Worm (Caenorhabditis elegans) whole organism, young adult: ENCODE data around the gene W08E12.4.

Source experiments
- B0019.2 ChIP-seq: fragments of 200-800 bp; sonication (Bioruptor generic); conservative IDR thresholded peaks from 2 replicates; pipeline ENCODE4 v1.3.6; 2022; ENCODE audit warnings: missing genetic modification reagents, missing genetic modification characterization, missing compliant biosample characterization
- D2030.7 ChIP-seq: fragments of 200-800 bp; sonication (Bioruptor generic); IDR thresholded peaks from 2 replicates; pipeline ENCODE4 v1.3.6; 2022; ENCODE audit warnings: missing genetic modification reagents, missing genetic modification characterization, missing compliant biosample characterization
- F10E7.11 ChIP-seq: sonication (generic microtip); optimal IDR thresholded peaks from 2 replicates; lab custom pipeline; 2017; ENCODE audit warnings: mild to moderate bottlenecking, missing genetic modification characterization, moderate library complexity, missing compliant biosample characterization
- F23B12.7 ChIP-seq: sonication (generic microtip); optimal IDR thresholded peaks from 2 replicates; lab custom pipeline; 2017; ENCODE audit warnings: missing genetic modification characterization, mild to moderate bottlenecking, missing compliant biosample characterization, antibody characterized with exemption, moderate library complexity; ENCODE audit not compliant: insufficient read depth
- F33H1.4 ChIP-seq: fragments of 200-800 bp; sonication (Bioruptor generic); IDR thresholded peaks from 2 replicates; pipeline ENCODE4 v1.3.6; 2022; ENCODE audit warnings: missing genetic modification reagents, missing genetic modification characterization, missing compliant biosample characterization
- F37B4.10 ChIP-seq: fragments of 200-800 bp; sonication (Bioruptor generic); IDR thresholded peaks from 2 replicates; pipeline ENCODE4 v1.3.6; 2022; ENCODE audit warnings: missing genetic modification characterization, missing compliant biosample characterization
- F52B5.7 ChIP-seq: sonication (generic microtip); optimal IDR thresholded peaks from 2 replicates; lab custom pipeline; 2016; ENCODE audit warnings: mild to moderate bottlenecking, missing genetic modification characterization, missing compliant biosample characterization
- F55B11.4 ChIP-seq: sonication (generic microtip); optimal IDR thresholded peaks from 2 replicates; lab custom pipeline; 2016; ENCODE audit warnings: missing compliant biosample characterization, missing genetic modification characterization, borderline replicate concordance; ENCODE audit not compliant: insufficient read depth
- K11D2.4 ChIP-seq: fragments of 200-800 bp; sonication (Bioruptor generic); IDR thresholded peaks from 2 replicates; pipeline ENCODE4 v1.3.6; 2022; ENCODE audit warnings: missing genetic modification reagents, missing genetic modification characterization, missing compliant biosample characterization
- T26A5.8 ChIP-seq: sonication (generic microtip); optimal IDR thresholded peaks from 2 replicates; lab custom pipeline; 2016; ENCODE audit warnings: missing genetic modification characterization, missing compliant biosample characterization
- Y53G8AR.9 ChIP-seq: fragments of 200-800 bp; sonication (Bioruptor generic); conservative IDR thresholded peaks from 2 replicates; pipeline ENCODE4 v1.3.6; 2022; ENCODE audit warnings: missing genetic modification reagents, missing genetic modification characterization, missing compliant biosample characterization
- atf-7 ChIP-seq: sonication (generic microtip); optimal IDR thresholded peaks from 2 replicates; lab custom pipeline; 2017; ENCODE audit warnings: mild to moderate bottlenecking, missing genetic modification characterization, missing compliant biosample characterization
- attf-5 ChIP-seq: fragments of 200-800 bp; sonication (Bioruptor generic); optimal IDR thresholded peaks from 2 replicates; lab custom pipeline; 2018; ENCODE audit warnings: mild to moderate bottlenecking, missing genetic modification characterization, missing compliant biosample characterization
- bed-1 ChIP-seq: fragments of 200-800 bp; sonication (Bioruptor generic); IDR thresholded peaks from 2 replicates; pipeline ENCODE4 v1.3.6; 2022; ENCODE audit warnings: missing genetic modification reagents, missing genetic modification characterization, missing compliant biosample characterization
- cebp-1 ChIP-seq, 2 experiments: fragments of 200-800 bp in 1 of 2; sonication (Bioruptor generic) in 1 of 2; sonication (generic microtip) in 1 of 2; IDR thresholded peaks in 1 of 2; optimal IDR thresholded peaks in 1 of 2; 2 replicates each; pipeline versions ENCODE4 v1.3.6 to Lab custom; 2017 to 2022; ENCODE audit warnings: missing compliant biosample characterization in 2 of 2, missing genetic modification characterization in 2 of 2, mild to moderate bottlenecking in 1 of 2, missing genetic modification reagents in 1 of 2, moderate library complexity in 1 of 2
- ceh-100 ChIP-seq: fragments of 200-800 bp; sonication (Bioruptor generic); IDR thresholded peaks from 2 replicates; pipeline ENCODE4 v1.3.6; 2022; ENCODE audit warnings: missing genetic modification reagents, missing genetic modification characterization, missing compliant biosample characterization
- ceh-58 ChIP-seq: fragments of 200-800 bp; sonication (Bioruptor generic); IDR thresholded peaks from 2 replicates; pipeline ENCODE4 v1.3.6; 2022; ENCODE audit warnings: missing genetic modification characterization, missing compliant biosample characterization
- dox-1 ChIP-seq: fragments of 200-800 bp; sonication (Bioruptor generic); IDR thresholded peaks from 2 replicates; pipeline ENCODE4 v1.3.6; 2022; ENCODE audit warnings: missing genetic modification reagents, missing genetic modification characterization, missing compliant biosample characterization
- egrh-3 ChIP-seq: fragments of 200-800 bp; sonication (Bioruptor generic); IDR thresholded peaks from 2 replicates; pipeline ENCODE4 v1.3.6; 2022; ENCODE audit warnings: missing genetic modification reagents, missing genetic modification characterization, missing compliant biosample characterization
- ekl-4 ChIP-seq: fragments of 200-800 bp; sonication (Bioruptor generic); IDR thresholded peaks from 2 replicates; pipeline ENCODE4 v1.3.6; 2022; ENCODE audit warnings: missing genetic modification reagents, missing genetic modification characterization, missing compliant biosample characterization
- ets-4 ChIP-seq: fragments of 200-800 bp; sonication (Bioruptor generic); optimal IDR thresholded peaks from 2 replicates; lab custom pipeline; 2018; ENCODE audit warnings: mild to moderate bottlenecking, missing genetic modification characterization, missing compliant biosample characterization
- hlh-12 ChIP-seq: sonication (generic microtip); optimal IDR thresholded peaks from 2 replicates; lab custom pipeline; 2016; ENCODE audit warnings: missing genetic modification characterization, missing compliant biosample characterization
- hmg-1.2 ChIP-seq: fragments of 200-800 bp; sonication (Bioruptor generic); IDR thresholded peaks from 2 replicates; pipeline ENCODE4 v1.3.6; 2022; ENCODE audit warnings: missing genetic modification reagents, missing genetic modification characterization, missing compliant biosample characterization
- hrde-1 ChIP-seq: sonication (generic microtip); optimal IDR thresholded peaks from 2 replicates; lab custom pipeline; 2016; ENCODE audit warnings: missing genetic modification characterization, mild to moderate bottlenecking, missing compliant biosample characterization, moderate library complexity, missing genotype, missing genetic modification reagents, borderline replicate concordance
- let-607 ChIP-seq, 2 experiments: fragments of 200-800 bp in 1 of 2; sonication (Bioruptor generic) in 1 of 2; sonication (generic microtip) in 1 of 2; optimal IDR thresholded peaks; 2 replicates each; lab custom pipeline; 2016 to 2018; ENCODE audit warnings: mild to moderate bottlenecking in 2 of 2, missing compliant biosample characterization in 2 of 2, missing genetic modification characterization in 2 of 2, moderate library complexity in 2 of 2, missing genotype in 1 of 2
- lin-26 ChIP-seq: fragments of 200-800 bp; sonication (Bioruptor generic); IDR thresholded peaks from 2 replicates; pipeline ENCODE4 v1.3.6; 2022; ENCODE audit warnings: missing genetic modification reagents, missing genetic modification characterization, missing compliant biosample characterization
- lin-40 ChIP-seq: sonication (generic microtip); optimal IDR thresholded peaks from 2 replicates; lab custom pipeline; 2016; ENCODE audit warnings: missing genetic modification characterization, mild to moderate bottlenecking, missing compliant biosample characterization, missing genotype, missing genetic modification reagents
- lin-54 ChIP-seq: fragments of 200-800 bp; sonication (Bioruptor generic); optimal IDR thresholded peaks from 2 replicates; lab custom pipeline; 2018; ENCODE audit warnings: mild to moderate bottlenecking, missing genetic modification characterization, missing compliant biosample characterization
- madf-3 ChIP-seq: fragments of 200-800 bp; sonication (Bioruptor generic); IDR thresholded peaks from 2 replicates; pipeline ENCODE4 v1.3.6; 2022; ENCODE audit warnings: missing genetic modification reagents, missing genetic modification characterization, missing compliant biosample characterization
- madf-6 ChIP-seq: fragments of 200-800 bp; sonication (Bioruptor generic); IDR thresholded peaks from 2 replicates; pipeline ENCODE4 v1.3.6; 2022; ENCODE audit warnings: missing genetic modification reagents, missing genetic modification characterization, missing compliant biosample characterization
- mcd-1 ChIP-seq: fragments of 200-800 bp; sonication (Bioruptor generic); IDR thresholded peaks from 2 replicates; pipeline ENCODE4 v1.3.6; 2022; ENCODE audit warnings: missing genetic modification reagents, missing genetic modification characterization, missing compliant biosample characterization
- nhr-80 ChIP-seq: sonication (generic microtip); optimal IDR thresholded peaks from 2 replicates; lab custom pipeline; 2016; ENCODE audit warnings: missing genetic modification characterization, missing compliant biosample characterization
- pbrm-1 ChIP-seq: fragments of 200-800 bp; sonication (Bioruptor generic); IDR thresholded peaks from 2 replicates; pipeline ENCODE4 v1.3.6; 2022; ENCODE audit warnings: missing genetic modification reagents, missing genetic modification characterization, missing compliant biosample characterization
- rpc-1 ChIP-seq, 2 experiments: fragments of 150-350 bp in 1 of 2; sonication (generic microtip) in 1 of 2; optimal IDR thresholded peaks; 2 replicates each; lab custom pipeline; 2014 to 2018; ENCODE audit warnings: missing biosample characterization in 1 of 2, missing genetic modification characterization in 1 of 2, missing genetic modification reagents in 1 of 2, missing genotype in 1 of 2
- tlf-1 ChIP-seq: fragments of 200-800 bp; sonication (Bioruptor generic); optimal IDR thresholded peaks from 2 replicates; lab custom pipeline; 2018; ENCODE audit warnings: mild to moderate bottlenecking, missing genetic modification characterization, missing compliant biosample characterization
- zfh-2 ChIP-seq: fragments of 200-800 bp; sonication (Bioruptor generic); conservative IDR thresholded peaks from 2 replicates; pipeline ENCODE4 v1.3.6; 2022; ENCODE audit warnings: missing genetic modification reagents, missing genetic modification characterization, missing compliant biosample characterization
- ztf-18 ChIP-seq: sonication (generic microtip); optimal IDR thresholded peaks from 2 replicates; lab custom pipeline; 2016; ENCODE audit warnings: missing genotype, mild to moderate bottlenecking, missing genetic modification characterization, missing compliant biosample characterization
- ztf-26 ChIP-seq: sonication (generic microtip); optimal IDR thresholded peaks from 2 replicates; lab custom pipeline; 2017; ENCODE audit warnings: missing genetic modification characterization, missing compliant biosample characterization
- ztf-6 ChIP-seq: fragments of 200-800 bp; sonication (Bioruptor generic); IDR thresholded peaks from 2 replicates; pipeline ENCODE4 v1.3.6; 2022; ENCODE audit warnings: missing genetic modification reagents, missing genetic modification characterization, missing compliant biosample characterization

W08E12.4 gene

DNA sequence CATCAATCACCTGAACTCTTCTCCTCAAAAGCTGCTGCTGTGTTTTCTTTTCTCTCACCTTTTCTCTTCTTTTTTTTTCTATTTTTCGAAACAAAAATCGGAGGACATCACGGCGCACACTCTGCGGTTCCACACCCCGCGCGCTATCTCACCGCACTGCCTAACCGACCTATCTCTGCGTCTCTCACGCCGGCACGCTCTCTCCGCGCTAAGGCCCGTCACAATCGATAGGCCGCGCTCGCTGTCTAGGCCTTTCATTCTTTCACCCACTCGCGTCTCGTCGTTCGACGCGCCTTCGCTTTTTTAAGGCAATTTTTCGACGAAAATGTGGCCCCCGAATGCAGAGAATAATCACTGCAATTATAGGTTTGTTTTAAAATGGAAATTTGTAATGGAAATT is 9.1 kb downstream of the W08E12.4 start, which contains the start of gene zip-11 (continued):
- TF ChIP-seq hlh-12 (tag; lab: Kevin White, UChicago) (no peak), madf-3 (GFP tag; lab: Robert Waterston, UW) (0 out of 2 replicates have a peak, but pooled peaks have one; percentile 54), Y53G8AR.9 (GFP tag; lab: Robert Waterston, UW) (peak; percentile 50; the same call in 1 of the 2 replicates), zfh-2 (GFP tag; lab: Robert Waterston, UW) (peak; percentile 99), B0019.2 (GFP tag; lab: Robert Waterston, UW) (no peak), ztf-18 (tag; lab: Kevin White, UChicago) (peak; percentile 14), dox-1 (GFP tag; lab: Robert Waterston, UW) (peak; percentile 71), egrh-3 (GFP tag; lab: Robert Waterston, UW) (peak; percentile 71; the same call in 1 of the 2 replicates), F10E7.11 (no peak), let-607 (tag; optimal IDR thresholded peaks at IDR 0.05; lab: Kevin White, UChicago) (peak; percentile 12 to 63), atf-7 (tag; lab: Kevin White, UChicago) (peak; percentile 16), ets-4 (GFP tag; lab: Kevin White, UChicago) (no peak), D2030.7 (GFP tag; lab: Robert Waterston, UW) (no peak), bed-1 (GFP tag; lab: Robert Waterston, UW) (no peak), T26A5.8 (tag; lab: Kevin White, UChicago) (no peak), ceh-100 (0 out of 2 replicates have a peak, but pooled peaks have one; percentile 19), lin-40 (tag; lab: Kevin White, UChicago) (peak; percentile 62), ekl-4 (GFP tag; lab: Robert Waterston, UW) (0 out of 2 replicates have a peak, but pooled peaks have one; percentile 30), F52B5.7 (tag; lab: Kevin White, UChicago) (no peak), rpc-1 (optimal IDR thresholded peaks at IDR 0.05; lab: Kevin White, UChicago) (no peak), rpc-1 (tag; optimal IDR thresholded peaks at IDR 0.05; lab: Kevin White, UChicago) (no peak), hrde-1 (tag; lab: Kevin White, UChicago) (no peak), madf-6 (GFP tag; lab: Robert Waterston, UW) (peak; percentile 11; the same call in 1 of the 2 replicates), mcd-1 (GFP tag; lab: Robert Waterston, UW) (peak; percentile 82), lin-54 (peak; percentile 51), attf-5 (GFP tag; lab: Kevin White, UChicago) (peak; percentile 66), tlf-1 (GFP tag; lab: Kevin White, UChicago) (peak; percentile 14), F55B11.4 (no peak), ceh-58 (no peak), cebp-1 (GFP tag; IDR thresholded peaks at IDR 0.05; lab: Robert Waterston, UW) (no peak), cebp-1 (tag; optimal IDR thresholded peaks at IDR 0.05; lab: Kevin White, UChicago) (peak; percentile 77), nhr-80 (tag; lab: Kevin White, UChicago) (peak; percentile 67), F37B4.10 (0 out of 2 replicates have a peak, but pooled peaks have one; percentile 24), ztf-6 (GFP tag; lab: Robert Waterston, UW) (no peak), ztf-26 (peak; percentile 80), K11D2.4 (GFP tag; lab: Robert Waterston, UW) (peak; percentile 83), lin-26 (GFP tag; lab: Robert Waterston, UW) (0 out of 2 replicates have a peak, but pooled peaks have one; percentile 37), F33H1.4 (0 out of 2 replicates have a peak, but pooled peaks have one; percentile 13), hmg-1.2 (GFP tag; lab: Robert Waterston, UW) (peak; percentile 99), pbrm-1 (GFP tag; lab: Robert Waterston, UW) (0 out of 2 replicates have a peak, but pooled peaks have one; percentile 36), F23B12.7 (tag; lab: Kevin White, UChicago) (peak; percentile 29)
